Worm (Caenorhabditis elegans) whole organism, L2 larva: ENCODE data around the gene F41H10.4.

Source experiments
- ZK546.5 ChIP-seq: sonication (generic microtip); optimal IDR thresholded peaks from 2 replicates; lab custom pipeline; 2017; ENCODE audit warnings: missing biosample characterization, missing genetic modification characterization
- alr-1 ChIP-seq: fragments of 150-350 bp; optimal IDR thresholded peaks from 2 replicates; lab custom pipeline; 2014; ENCODE audit warnings: missing biosample characterization, missing genetic modification characterization
- ama-1 ChIP-seq: fragments of 150-350 bp; optimal IDR thresholded peaks from 2 replicates; lab custom pipeline; 2018; ENCODE audit warnings: inconsistent platforms
- blmp-1 ChIP-seq: sonication (generic microtip); optimal IDR thresholded peaks from 2 replicates; lab custom pipeline; 2017; ENCODE audit warnings: missing genetic modification characterization, mild to moderate bottlenecking, missing compliant biosample characterization, antibody characterized with exemption, moderate library complexity; ENCODE audit not compliant: insufficient read depth
- elt-1 ChIP-seq: fragments of 150-350 bp; optimal IDR thresholded peaks from 2 replicates; lab custom pipeline; 2014; ENCODE audit warnings: missing biosample characterization, missing genetic modification characterization
- nhr-129 ChIP-seq: fragments of 150-350 bp; optimal IDR thresholded peaks from 2 replicates; lab custom pipeline; 2014; ENCODE audit warnings: missing biosample characterization, missing genetic modification characterization

DNA sequence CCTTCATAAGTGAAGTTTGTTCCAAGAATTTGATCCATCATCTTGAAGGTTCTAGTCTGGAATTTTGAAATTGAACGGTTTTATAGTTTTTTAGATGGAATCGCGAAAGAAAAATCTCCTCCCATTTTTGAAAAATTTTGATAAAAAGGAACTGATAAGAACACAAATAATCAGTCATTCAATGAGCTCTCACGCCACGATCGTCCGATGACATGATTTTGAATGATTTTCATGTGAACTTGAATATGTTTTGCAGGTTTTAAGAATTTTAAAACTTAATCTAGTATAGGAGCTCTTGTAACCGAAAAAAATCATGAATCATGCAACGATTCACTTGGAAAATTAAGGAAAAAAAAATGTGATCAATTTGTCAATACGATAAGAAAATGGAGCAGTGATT lies 12.7 kb downstream of the F41H10.4 start, which contains the start of gene elo-5:
- TF ChIP-seq elt-1 (tag; lab: Kevin White, UChicago) (no peak), ama-1 (lab: Kevin White, UChicago) (no peak), alr-1 (tag; lab: Kevin White, UChicago) (no peak), ZK546.5 (tag; lab: Kevin White, UChicago) (no peak), nhr-129 (tag; lab: Kevin White, UChicago) (no peak), blmp-1 (no peak)
